Worm (Caenorhabditis elegans): ENCODE measurements around the gene ugt-61.

DNA sequence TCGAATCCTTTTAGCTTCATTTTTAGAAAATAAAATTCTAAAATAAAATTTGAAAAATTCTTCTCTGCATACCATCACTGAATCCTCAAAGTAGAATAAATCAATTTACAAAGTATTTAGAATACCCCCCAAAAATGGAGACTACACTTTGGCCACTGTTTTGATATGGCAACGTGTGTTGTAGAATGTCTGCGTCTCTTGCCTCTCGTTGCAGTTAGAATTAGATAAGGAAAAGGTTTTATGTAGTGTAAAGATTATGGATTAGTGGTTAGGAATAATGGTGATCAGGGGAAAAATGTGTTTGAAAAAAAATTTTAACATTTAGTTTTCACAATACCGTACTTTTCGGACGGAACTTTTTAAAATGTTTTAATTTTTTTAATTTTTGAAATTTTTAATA, 22.3 kb upstream of the ugt-61 start, which contains the start of gene prx-6:
- TF ChIP-seq ztf-29 (GFP tag; IDR thresholded peaks at IDR 0.05) (no peak), cog-1 (tag; optimal IDR thresholded peaks at IDR 0.05) (no peak), ref-1 (GFP tag; conservative IDR thresholded peaks at IDR 0.05) (no peak), ztf-23 (GFP tag; IDR thresholded peaks at IDR 0.05) (no peak), T22C8.4 (GFP tag; IDR thresholded peaks at IDR 0.05) (no peak), med-1 (GFP tag; optimal IDR thresholded peaks at IDR 0.05; ENCODE audit: insufficient read depth) (no peak), flt-1 (GFP tag; IDR thresholded peaks at IDR 0.05) (no peak)
